Fruit fly (Drosophila melanogaster): ENCODE results near the gene CG14628.

CG14628 gene

DNA sequence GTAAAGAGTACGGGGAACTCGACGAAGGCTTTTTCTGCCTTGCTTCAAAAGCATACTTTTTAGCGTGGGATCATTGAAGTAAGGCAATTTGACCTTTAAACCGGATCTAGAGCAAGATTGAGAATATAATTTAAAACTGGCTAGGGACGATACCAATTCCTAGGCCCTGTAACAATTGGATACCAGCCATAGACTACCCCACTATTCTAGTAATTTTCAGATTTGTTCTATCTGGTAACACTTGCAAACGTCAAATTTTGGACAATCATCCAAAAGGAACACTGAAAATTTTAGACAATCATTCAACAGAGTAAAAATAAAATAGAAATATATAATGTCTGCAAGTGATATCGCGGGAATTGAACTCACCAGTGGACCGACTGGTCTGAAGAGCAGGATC lies at the start of gene CG14628:
CG14628 (plus strand) TSS at position 301 of the 400 bp plus-strand sequence.
- TF ChIP-seq CG3032 (tag; optimal IDR thresholded peaks at IDR 0.05) (no peak), Sox102F (GFP tag; optimal IDR thresholded peaks at IDR 0.05) (no peak), OdsH (GFP tag; optimal IDR thresholded peaks at IDR 0.05) (no peak), CG6792 (GFP tag; optimal IDR thresholded peaks at IDR 0.05) (no peak), CG6808 (GFP tag; optimal IDR thresholded peaks at IDR 0.05) (no peak), Hr39 (GFP tag; optimal IDR thresholded peaks at IDR 0.05) (no peak), Smox (GFP tag; optimal IDR thresholded peaks at IDR 0.05) (no peak), fkh (GFP tag; optimal IDR thresholded peaks at IDR 0.05) (no peak)

DNA sequence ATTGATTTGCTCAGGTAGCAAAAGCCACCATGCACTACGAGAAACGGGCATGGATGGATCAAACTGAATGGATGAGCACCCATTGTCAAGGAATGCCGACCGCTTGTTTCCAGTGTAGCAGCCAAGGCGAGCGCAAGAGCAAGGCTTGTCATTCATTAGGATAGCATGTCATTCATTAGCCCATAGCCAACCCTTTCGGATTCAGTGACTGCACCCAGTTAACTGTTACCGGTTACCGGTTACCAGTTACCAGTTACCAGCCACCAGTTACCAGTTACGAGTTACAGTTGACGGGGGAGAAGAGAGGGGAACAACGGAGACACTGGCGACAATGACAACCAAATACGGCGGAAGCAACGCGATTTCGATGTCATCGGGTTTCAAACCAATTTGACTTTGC lies 45.8 kb upstream of the CG14628 start:
- TF ChIP-seq CG3032 (tag; optimal IDR thresholded peaks at IDR 0.05) (no peak), ss (GFP tag; optimal IDR thresholded peaks at IDR 0.05) (peak in 1 of 2 experiments; percentile 25), Eip78C (GFP tag) (peak; percentile 53), CG11902 (GFP tag; optimal IDR thresholded peaks at IDR 0.05) (peak; percentile 11), CG3919 (GFP tag; optimal IDR thresholded peaks at IDR 0.05) (peak; percentile 10), Eip75B (GFP tag; optimal IDR thresholded peaks at IDR 0.05) (peak; percentile 0), CG6792 (GFP tag; optimal IDR thresholded peaks at IDR 0.05) (no peak), topi (GFP tag; optimal IDR thresholded peaks at IDR 0.05) (peak; percentile 14)

DNA sequence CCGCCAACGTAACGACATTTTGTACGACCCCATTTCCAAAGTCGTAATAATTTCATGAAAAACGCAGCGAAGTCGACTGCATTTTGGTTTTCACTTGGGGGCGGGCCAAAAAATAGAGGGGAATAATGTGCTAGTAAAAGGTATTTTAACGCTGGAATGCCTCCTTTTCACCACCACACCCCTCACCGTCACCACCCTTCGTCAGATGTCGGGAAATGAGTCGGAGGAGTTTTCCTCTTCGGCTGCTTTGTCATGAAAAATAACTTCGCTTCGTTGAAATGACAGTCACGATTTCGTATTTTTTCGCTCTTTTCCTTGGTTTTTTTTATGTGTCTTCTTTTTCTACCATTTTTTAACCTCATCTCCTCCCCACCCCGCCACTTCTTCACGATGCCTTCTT lies 41.6 kb upstream of the CG14628 start:
- TF ChIP-seq fd59A (GFP tag; optimal IDR thresholded peaks at IDR 0.05) (no peak), vri (GFP tag; optimal IDR thresholded peaks at IDR 0.05) (no peak), CG16779 (tag; optimal IDR thresholded peaks at IDR 0.05) (no peak), CG6808 (GFP tag; optimal IDR thresholded peaks at IDR 0.05) (peak; percentile 31), CG10631 (GFP tag; optimal IDR thresholded peaks at IDR 0.05) (no peak), CG7368 (GFP tag; optimal IDR thresholded peaks at IDR 0.05) (no peak), CG15336 (GFP tag; IDR thresholded peaks at IDR 0.05) (no peak), Eip75B (GFP tag; optimal IDR thresholded peaks at IDR 0.05) (no peak), CG3919 (GFP tag; optimal IDR thresholded peaks at IDR 0.05) (no peak), topi (GFP tag; optimal IDR thresholded peaks at IDR 0.05) (no peak), CG31627 (GFP tag; optimal IDR thresholded peaks at IDR 0.05) (no peak), CG10669 (GFP tag; optimal IDR thresholded peaks at IDR 0.05) (no peak), CG11294 (GFP tag; IDR thresholded peaks at IDR 0.05) (no peak), CG8632 (GFP tag; optimal IDR thresholded peaks at IDR 0.05) (no peak), Ets96B (tag; optimal IDR thresholded peaks at IDR 0.05) (no peak), CG9139 (GFP tag; optimal IDR thresholded peaks at IDR 0.05) (peak; percentile 6), pdm3 (GFP tag; optimal IDR thresholded peaks at IDR 0.05) (no peak), acj6 (GFP tag; optimal IDR thresholded peaks at IDR 0.05) (no peak), Hr38 (GFP tag; optimal IDR thresholded peaks at IDR 0.05) (no peak), CG6163 (GFP tag; IDR thresholded peaks at IDR 0.05) (no peak), fd85E (GFP tag; optimal IDR thresholded peaks at IDR 0.05) (no peak), esn (GFP tag; optimal IDR thresholded peaks at IDR 0.05) (no peak), CG34406 (GFP tag; optimal IDR thresholded peaks at IDR 0.05) (no peak), dsx (GFP tag; optimal IDR thresholded peaks at IDR 0.05; ENCODE audit: poor library complexity, severe bottlenecking) (no peak), Lpt (GFP tag; optimal IDR thresholded peaks at IDR 0.05) (no peak), Eip93F (GFP tag; optimal IDR thresholded peaks at IDR 0.05) (no peak), CG3032 (tag; optimal IDR thresholded peaks at IDR 0.05) (no peak), CG6792 (GFP tag; optimal IDR thresholded peaks at IDR 0.05) (no peak), lz (GFP tag; optimal IDR thresholded peaks at IDR 0.05) (no peak), spab (GFP tag; optimal IDR thresholded peaks at IDR 0.05) (peak; percentile 7), Eip78C (GFP tag) (peak; percentile 36), OdsH (GFP tag; optimal IDR thresholded peaks at IDR 0.05) (no peak), svp (GFP tag) (no peak), Smox (GFP tag; optimal IDR thresholded peaks at IDR 0.05) (no peak), fkh (GFP tag; optimal IDR thresholded peaks at IDR 0.05) (no peak), salr (GFP tag; optimal IDR thresholded peaks at IDR 0.05) (no peak), ss (GFP tag; optimal IDR thresholded peaks at IDR 0.05) (peak; percentile 27 to 63), CG11902 (GFP tag; optimal IDR thresholded peaks at IDR 0.05) (no peak), Ets21C (GFP tag; optimal IDR thresholded peaks at IDR 0.05) (no peak), Gug (GFP tag; IDR thresholded peaks at IDR 0.05) (no peak), eg (GFP tag; IDR thresholded peaks at IDR 0.05) (no peak), CG11762 (GFP tag; optimal IDR thresholded peaks at IDR 0.05; ENCODE audit: insufficient read depth) (no peak), dac (GFP tag; optimal IDR thresholded peaks at IDR 0.05) (no peak), CG8119 (GFP tag; IDR thresholded peaks at IDR 0.05) (no peak)

Measured in whole organism, prepupa.